Fruit fly (Drosophila melanogaster) whole organism, adult: ENCODE measurements around the gene CG5861.

ENCODE experiments used
- CG11617 ChIP-seq: fragments of 200-800 bp; sonication (Bioruptor generic); optimal IDR thresholded peaks from 2 replicates; lab custom pipeline; 2017; ENCODE audit warnings: mild to moderate bottlenecking, missing biosample characterization, missing genetic modification reagents, missing genetic modification characterization
- CG12768 ChIP-seq: fragments of 200-800 bp; sonication (Bioruptor generic); optimal IDR thresholded peaks from 2 replicates; lab custom pipeline; 2017; ENCODE audit warnings: missing biosample characterization, missing genetic modification characterization, mild to moderate bottlenecking, moderate library complexity, missing genetic modification reagents
- CG14711 ChIP-seq: fragments of 200-800 bp; sonication (Bioruptor generic); optimal IDR thresholded peaks from 2 replicates; lab custom pipeline; 2018; ENCODE audit warnings: missing biosample characterization, mild to moderate bottlenecking, missing genetic modification characterization, moderate library complexity
- CG1620 ChIP-seq: fragments of 200-800 bp; sonication (Bioruptor generic); optimal IDR thresholded peaks from 2 replicates; lab custom pipeline; 2016; ENCODE audit warnings: missing biosample characterization, missing genetic modification characterization
- CG33017 ChIP-seq: fragments of 200-800 bp; sonication (Bioruptor generic); optimal IDR thresholded peaks from 2 replicates; lab custom pipeline; 2018; ENCODE audit warnings: missing biosample characterization, mild to moderate bottlenecking, missing genetic modification characterization, moderate library complexity
- CG5204 ChIP-seq: fragments of 200-800 bp; sonication (Bioruptor generic); optimal IDR thresholded peaks from 2 replicates; lab custom pipeline; 2016; ENCODE audit warnings: missing biosample characterization, missing genetic modification characterization
- CG7045 ChIP-seq: fragments of 200-800 bp; sonication (Bioruptor generic); optimal IDR thresholded peaks from 2 replicates; lab custom pipeline; 2017; ENCODE audit warnings: missing biosample characterization, mild to moderate bottlenecking, missing genetic modification characterization
- CG7101 ChIP-seq: fragments of 200-800 bp; sonication (Bioruptor generic); optimal IDR thresholded peaks from 2 replicates; lab custom pipeline; 2018; ENCODE audit warnings: missing biosample characterization, mild to moderate bottlenecking, missing genetic modification characterization, moderate library complexity
- Clk ChIP-seq: fragments of 200-800 bp; sonication (Bioruptor generic); optimal IDR thresholded peaks from 2 replicates; lab custom pipeline; 2017; ENCODE audit warnings: missing biosample characterization, missing genetic modification characterization
- Crg-1 ChIP-seq: fragments of 200-800 bp; sonication (Bioruptor generic); optimal IDR thresholded peaks from 2 replicates; lab custom pipeline; 2016; ENCODE audit warnings: missing biosample characterization, missing genetic modification characterization
- Hr96 ChIP-seq: fragments of 200-800 bp; sonication (Bioruptor generic); optimal IDR thresholded peaks from 2 replicates; lab custom pipeline; 2016; ENCODE audit warnings: missing biosample characterization, missing genetic modification characterization
- Mnt ChIP-seq: fragments of 200-800 bp; sonication (Bioruptor generic); optimal IDR thresholded peaks from 2 replicates; lab custom pipeline; 2016; ENCODE audit warnings: missing biosample characterization, mild to moderate bottlenecking, missing genetic modification characterization
- bab1 ChIP-seq: fragments of 200-800 bp; sonication (Bioruptor generic); optimal IDR thresholded peaks from 3 replicates; lab custom pipeline; 2019; ENCODE audit warnings: missing biosample characterization, mild to moderate bottlenecking, missing genetic modification characterization, moderate library complexity
- cic ChIP-seq: fragments of 200-800 bp; sonication (Bioruptor generic); optimal IDR thresholded peaks from 2 replicates; lab custom pipeline; 2017; ENCODE audit warnings: missing biosample characterization, mild to moderate bottlenecking, missing genetic modification characterization, moderate library complexity
- cnc ChIP-seq, 2 experiments: fragments of >200 bp; optimal IDR thresholded peaks; 2 replicates each; lab custom pipeline; 2017
- kay ChIP-seq: fragments of 200-800 bp; sonication (Bioruptor generic); peaks from one replicate; lab custom pipeline; 2016; ENCODE audit warnings: missing biosample characterization, missing genetic modification characterization, borderline replicate concordance
- ovo ChIP-seq: fragments of 200-800 bp; sonication (Bioruptor generic); optimal IDR thresholded peaks from 2 replicates; lab custom pipeline; 2016; ENCODE audit warnings: missing biosample characterization, missing genetic modification characterization
- pad ChIP-seq: fragments of 200-800 bp; sonication (Bioruptor generic); optimal IDR thresholded peaks from 3 replicates; lab custom pipeline; 2017; ENCODE audit warnings: missing biosample characterization, missing genetic modification characterization, mild to moderate bottlenecking, moderate library complexity, missing genetic modification reagents
- tj ChIP-seq: fragments of 200-800 bp; sonication (Bioruptor generic); optimal IDR thresholded peaks from 3 replicates; lab custom pipeline; 2017; ENCODE audit warnings: missing biosample characterization, mild to moderate bottlenecking, missing genetic modification characterization, moderate library complexity
- toe ChIP-seq: fragments of 200-800 bp; sonication (Bioruptor generic); optimal IDR thresholded peaks from 2 replicates; lab custom pipeline; 2016; ENCODE audit warnings: missing biosample characterization, missing genetic modification characterization

Gene CG5861

DNA sequence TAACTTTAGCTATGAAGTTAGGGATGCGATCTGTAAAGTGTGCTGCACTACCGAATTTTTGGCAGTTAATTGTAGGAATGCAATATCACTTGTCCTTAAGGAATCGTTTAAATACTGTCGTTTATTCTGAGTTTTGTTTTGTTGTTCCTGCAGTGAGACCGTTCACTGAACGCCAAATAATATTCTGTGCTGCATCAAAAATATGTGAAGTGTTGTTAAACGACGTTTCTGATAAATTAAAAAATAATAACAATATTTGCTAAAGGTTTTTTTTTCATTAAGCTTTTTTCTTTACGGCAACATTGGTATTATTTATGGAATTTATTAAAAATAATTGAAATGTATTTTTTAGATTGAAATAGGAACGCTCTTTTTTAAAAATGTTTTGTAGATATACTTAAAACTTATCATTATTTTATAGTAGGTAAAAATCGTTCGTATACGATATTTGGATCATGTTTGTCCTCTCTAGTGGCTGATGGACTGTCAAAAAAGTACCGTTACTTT lies 4.3 kb downstream of the CG5861 start, which contains the start of gene GMF:
TSS of gene GMF (minus strand) at position 182 of the 507 bp plus-strand sequence.
- TF ChIP-seq pad (GFP tag; lab: Kevin White, UChicago) (peak; percentile 40), CG12768 (GFP tag; lab: Kevin White, UChicago) (peak; percentile 19), CG33017 (tag; lab: Kevin White, UChicago) (no peak), CG14711 (tag; lab: Kevin White, UChicago) (peak; percentile 85), ovo (GFP tag; lab: Kevin White, UChicago) (peak; percentile 84), tj (GFP tag; lab: Kevin White, UChicago) (no peak), Crg-1 (peak; percentile 43), CG7045 (GFP tag; lab: Kevin White, UChicago) (peak; percentile 33), Clk (no peak), CG11617 (GFP tag; lab: Kevin White, UChicago) (peak; percentile 63), CG1620 (peak; percentile 65), bab1 (peak; percentile 51), Mnt (GFP tag; lab: Kevin White, UChicago) (peak; percentile 39), Hr96 (GFP tag; lab: Kevin White, UChicago) (no peak), toe (GFP tag; lab: Kevin White, UChicago) (no peak), CG7101 (tag; lab: Kevin White, UChicago) (peak; percentile 75), kay (GFP tag; lab: Kevin White, UChicago) (peak; percentile 98)

DNA sequence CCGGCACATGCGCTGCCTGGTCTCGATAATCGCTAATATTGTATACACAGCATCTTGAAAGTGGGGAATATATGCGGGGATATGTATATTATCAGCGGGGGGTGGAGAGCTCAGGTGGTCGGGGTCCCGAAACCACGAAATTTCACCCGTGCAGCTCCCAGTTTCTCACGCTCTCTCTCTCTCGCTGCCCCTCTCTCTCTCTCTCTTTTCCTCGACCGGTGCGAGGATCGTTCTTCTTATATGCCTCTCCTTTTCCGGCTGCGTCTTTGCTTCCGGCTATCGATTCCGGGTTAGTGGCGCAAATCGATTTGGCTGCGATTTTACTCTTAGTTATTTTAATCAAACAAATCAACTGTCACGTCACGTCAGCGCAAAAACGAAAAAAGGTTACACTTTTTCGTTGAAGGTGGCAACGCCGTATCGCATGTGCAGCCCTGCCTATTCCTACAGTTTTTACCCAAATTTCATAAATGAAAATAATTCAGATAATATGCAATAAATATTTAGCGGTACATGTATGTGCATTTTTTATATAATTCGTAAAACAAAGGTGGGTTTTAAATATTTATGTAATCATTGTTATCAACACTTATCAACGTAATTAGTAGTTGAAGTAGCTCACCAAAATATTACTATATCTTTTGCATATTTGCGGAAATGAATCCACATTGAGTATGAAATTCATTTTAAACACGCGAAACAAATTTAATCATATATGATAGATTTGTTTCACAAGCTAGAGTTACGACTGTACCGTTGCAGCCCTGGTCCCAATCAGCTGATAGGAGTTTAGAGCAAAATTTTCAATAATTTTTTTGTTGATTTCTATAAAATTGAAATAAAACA lies 7.4 kb downstream of the CG5861 start, which contains the start of the genes heix and CG17328:
TSS of gene heix (minus strand) at position 393 of the 846 bp plus-strand sequence.
TSS of gene CG17328 (plus strand) at position 478 of the 846 bp plus-strand sequence.
- TF ChIP-seq CG1620 (peak; percentile 40), CG33017 (tag; lab: Kevin White, UChicago) (peak; percentile 51), CG7101 (tag; lab: Kevin White, UChicago) (peak; percentile 71), CG11617 (GFP tag; lab: Kevin White, UChicago) (peak; percentile 78), CG14711 (tag; lab: Kevin White, UChicago) (peak; percentile 48), pad (GFP tag; lab: Kevin White, UChicago) (peak; percentile 34), CG7045 (GFP tag; lab: Kevin White, UChicago) (peak; percentile 71), toe (GFP tag; lab: Kevin White, UChicago) (no peak), tj (GFP tag; lab: Kevin White, UChicago) (peak; percentile 68), bab1 (peak; percentile 81), kay (GFP tag; lab: Kevin White, UChicago) (peak; percentile 91), Crg-1 (peak; percentile 68), Mnt (GFP tag; lab: Kevin White, UChicago) (peak; percentile 57), Hr96 (GFP tag; lab: Kevin White, UChicago) (no peak), Clk (peak; percentile 44), CG5204 (GFP tag; lab: Kevin White, UChicago) (no peak), ovo (GFP tag; lab: Kevin White, UChicago) (peak; percentile 1), cic (GFP tag; lab: Kevin White, UChicago) (peak; percentile 27), cnc (optimal IDR thresholded peaks at IDR 0.05; lab: Kevin White, UChicago) (no peak), CG12768 (GFP tag; lab: Kevin White, UChicago) (peak; percentile 61)

DNA sequence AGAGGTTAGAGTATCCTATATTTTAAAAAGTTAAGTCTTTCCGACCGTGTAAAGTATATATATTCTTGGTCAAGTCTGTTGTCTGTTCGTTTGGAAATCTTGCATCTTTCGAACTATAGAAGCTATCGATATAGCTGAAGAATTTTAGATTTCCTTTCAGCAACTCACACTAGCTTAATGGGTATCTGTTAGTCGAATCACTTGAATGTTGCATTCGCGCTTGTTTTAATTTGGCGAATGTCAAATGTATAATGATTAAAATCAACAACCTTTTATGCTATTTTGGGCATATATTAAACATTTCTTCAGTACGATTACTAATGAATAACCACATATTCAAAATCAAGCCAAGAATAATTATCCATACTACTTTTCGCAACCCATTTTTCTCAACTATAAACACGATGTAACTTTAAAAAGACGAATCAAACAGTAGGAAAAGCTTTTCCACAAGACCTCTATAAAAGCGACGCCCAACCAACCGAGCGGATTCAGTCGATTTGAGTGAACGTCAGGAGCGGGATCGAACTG lies 13.3 kb downstream of the CG5861 start, which contains the start of gene Cyp303a1:
TSS of gene Cyp303a1 (plus strand) at position 481 of the 531 bp plus-strand sequence.
- no peak for TF ChIP-seq cnc (optimal IDR thresholded peaks at IDR 0.05; lab: Kevin White, UChicago)
- no peak for TF ChIP-seq Crg-1
- TF ChIP-seq Clk = no peak
- no peak for TF ChIP-seq bab1
- no peak for TF ChIP-seq toe (GFP tag; lab: Kevin White, UChicago)
- no peak for TF ChIP-seq pad (GFP tag; lab: Kevin White, UChicago)
- TF ChIP-seq tj (GFP tag; lab: Kevin White, UChicago) = no peak
- no peak for TF ChIP-seq CG5204 (GFP tag; lab: Kevin White, UChicago)
- TF ChIP-seq ovo (GFP tag; lab: Kevin White, UChicago) = no peak
- TF ChIP-seq kay (GFP tag; lab: Kevin White, UChicago) = no peak
- no peak for TF ChIP-seq CG11617 (GFP tag; lab: Kevin White, UChicago)
- no peak for TF ChIP-seq cic (GFP tag; lab: Kevin White, UChicago)
- TF ChIP-seq Mnt (GFP tag; lab: Kevin White, UChicago) = no peak
- TF ChIP-seq CG1620 = no peak
- no peak for TF ChIP-seq CG33017 (tag; lab: Kevin White, UChicago)
- no peak for TF ChIP-seq CG7101 (tag; lab: Kevin White, UChicago)
- no peak for TF ChIP-seq Hr96 (GFP tag; lab: Kevin White, UChicago)
- no peak for TF ChIP-seq CG14711 (tag; lab: Kevin White, UChicago)
- TF ChIP-seq CG12768 (GFP tag; lab: Kevin White, UChicago) = no peak

DNA sequence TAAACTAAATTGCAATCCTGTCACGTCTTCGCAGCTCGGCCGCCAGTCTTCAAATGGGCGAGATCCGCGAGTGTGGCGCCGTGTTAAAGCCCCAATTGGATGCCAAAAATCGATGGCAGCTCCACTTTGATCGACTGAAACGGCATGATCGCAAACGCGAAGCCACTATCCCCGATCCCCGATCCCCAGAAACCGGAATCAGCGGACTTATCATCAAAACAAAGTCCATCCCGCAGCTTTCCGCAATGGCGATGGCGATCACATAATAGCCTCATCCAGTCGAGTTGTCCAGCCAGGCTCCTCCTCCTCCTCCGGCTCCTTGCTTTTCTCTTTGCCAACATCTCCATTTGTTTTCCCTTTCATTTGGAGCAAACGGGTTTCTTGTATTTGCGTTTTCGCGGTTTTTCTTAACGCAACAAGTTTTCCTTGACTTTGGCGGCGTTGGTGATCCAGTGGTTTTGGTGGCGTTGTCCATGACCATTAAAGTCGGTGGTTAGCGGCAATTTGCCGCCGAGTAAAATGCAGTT lies 14.1 kb downstream of the CG5861 start, which contains the start of gene CG13258:
TSS of gene CG13258 (minus strand) at position 51 of the 527 bp plus-strand sequence.
- TF ChIP-seq Mnt (GFP tag; lab: Kevin White, UChicago) (no peak), tj (GFP tag; lab: Kevin White, UChicago) (no peak)

DNA sequence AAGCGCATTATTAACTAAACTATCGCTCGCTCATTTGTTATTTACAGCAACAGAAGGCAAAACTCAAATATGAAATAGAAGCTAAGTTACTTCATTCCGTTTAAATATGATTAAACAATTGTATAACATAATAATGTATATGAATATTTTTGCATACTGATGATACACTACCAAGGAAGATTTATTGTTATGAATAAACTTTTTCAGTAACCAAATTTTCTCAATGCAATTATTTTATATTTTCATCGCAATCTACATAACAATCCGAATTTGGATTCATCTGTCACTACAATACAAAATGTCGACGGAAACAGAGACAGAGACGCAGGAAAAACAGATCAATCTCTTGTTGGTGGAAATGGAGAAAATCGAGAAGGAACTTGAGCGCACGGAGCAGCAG lies 16.1 kb downstream of the CG5861 start, which contains the start of gene CG17329:
TSS of gene CG17329 (plus strand) at position 301 of the 400 bp plus-strand sequence.
- TF ChIP-seq tj (GFP tag; lab: Kevin White, UChicago) (no peak), pad (GFP tag; lab: Kevin White, UChicago) (no peak), Crg-1 (no peak), CG1620 (no peak), Clk (no peak), kay (GFP tag; lab: Kevin White, UChicago) (no peak), CG7045 (GFP tag; lab: Kevin White, UChicago) (no peak), cnc (optimal IDR thresholded peaks at IDR 0.05; lab: Kevin White, UChicago) (no peak), CG7101 (tag; lab: Kevin White, UChicago) (no peak), Hr96 (GFP tag; lab: Kevin White, UChicago) (no peak), cic (GFP tag; lab: Kevin White, UChicago) (no peak), toe (GFP tag; lab: Kevin White, UChicago) (no peak), CG5204 (GFP tag; lab: Kevin White, UChicago) (no peak), CG33017 (tag; lab: Kevin White, UChicago) (no peak), CG11617 (GFP tag; lab: Kevin White, UChicago) (no peak), ovo (GFP tag; lab: Kevin White, UChicago) (no peak)
